Fruit fly (Drosophila melanogaster) whole organism: Measurements from ENCODE around the gene CG10903.

ENCODE experiments used
- CG8478 ChIP-seq: fragments of >200 bp; optimal IDR thresholded peaks from 2 replicates; lab custom pipeline; 2018; ENCODE audit warnings: inconsistent platforms
- EcR ChIP-seq, 2 experiments: fragments of >200 bp; optimal IDR thresholded peaks; 2 replicates each; lab custom pipeline; 2017; ENCODE audit warnings: missing biosample characterization in 2 of 2, missing genetic modification characterization in 2 of 2, missing genetic modification reagents in 2 of 2
- psq ChIP-seq: fragments of >200 bp; optimal IDR thresholded peaks from 2 replicates; lab custom pipeline; 2017
- usp ChIP-seq: fragments of >200 bp; optimal IDR thresholded peaks from 2 replicates; lab custom pipeline; 2017; ENCODE audit warnings: missing biosample characterization, missing genetic modification characterization, mixed read lengths

DNA sequence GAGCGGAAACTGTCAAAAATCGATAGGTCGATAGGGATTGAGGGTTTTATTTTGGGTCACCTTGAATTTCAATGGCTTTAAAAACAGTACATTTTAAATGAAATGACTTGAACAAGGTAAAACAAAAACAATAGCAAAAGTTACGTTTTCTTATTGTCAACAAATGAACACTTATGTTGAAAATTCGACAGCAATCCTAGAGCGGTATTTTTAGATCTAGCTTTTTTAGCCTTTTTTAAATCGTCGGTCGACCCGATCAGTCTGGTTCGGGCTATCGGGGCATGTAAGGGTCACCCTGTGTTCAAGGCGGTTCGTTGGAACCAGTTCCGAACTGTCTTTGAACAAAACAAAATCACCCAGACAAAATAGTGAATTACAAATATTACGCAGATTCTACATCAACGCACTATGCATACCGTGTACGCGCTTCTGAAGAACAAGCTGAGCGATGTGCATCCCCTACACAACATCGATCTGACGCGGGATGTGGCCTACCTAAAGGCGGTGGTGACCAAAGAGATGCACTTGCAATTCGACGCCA is 21.1 kb upstream of the CG10903 start, which contains the start of the genes CG11052 and CG3223:
- TF ChIP-seq usp (GFP tag; lab: Kevin White, UChicago): no peak
- TF ChIP-seq psq (lab: Kevin White, UChicago): no peak
- no peak for TF ChIP-seq EcR (GFP tag; optimal IDR thresholded peaks at IDR 0.05; lab: Kevin White, UChicago)
- TF ChIP-seq CG8478 (lab: Kevin White, UChicago): no peak
